Worm (Caenorhabditis elegans) whole organism, L4 larva: ENCODE measurements around the gene lipl-4.

Experiments
- ces-1 ChIP-seq: fragments of 150-350 bp; sonication (generic microtip); optimal IDR thresholded peaks from 4 replicates; lab custom pipeline; 2014; ENCODE audit warnings: missing biosample characterization, missing genetic modification reagents, missing genetic modification characterization
- duxl-1 ChIP-seq: sonication (generic microtip); optimal IDR thresholded peaks from 2 replicates; lab custom pipeline; 2016; ENCODE audit warnings: mild to moderate bottlenecking, missing genetic modification characterization, moderate library complexity, missing compliant biosample characterization; ENCODE audit not compliant: poor library complexity
- unc-62 ChIP-seq, 3 experiments: fragments of 150-350 bp in 1 of 3; sonication (generic microtip); optimal IDR thresholded peaks in 2 of 3; peaks in 1 of 3; 1 replicate in 1 of 3; 2 replicates in 2 of 3; lab custom pipeline; 2014 to 2017; ENCODE audit warnings: missing biosample characterization in 3 of 3, missing genetic modification characterization in 3 of 3, missing genetic modification reagents in 3 of 3, missing genotype in 1 of 3

DNA sequence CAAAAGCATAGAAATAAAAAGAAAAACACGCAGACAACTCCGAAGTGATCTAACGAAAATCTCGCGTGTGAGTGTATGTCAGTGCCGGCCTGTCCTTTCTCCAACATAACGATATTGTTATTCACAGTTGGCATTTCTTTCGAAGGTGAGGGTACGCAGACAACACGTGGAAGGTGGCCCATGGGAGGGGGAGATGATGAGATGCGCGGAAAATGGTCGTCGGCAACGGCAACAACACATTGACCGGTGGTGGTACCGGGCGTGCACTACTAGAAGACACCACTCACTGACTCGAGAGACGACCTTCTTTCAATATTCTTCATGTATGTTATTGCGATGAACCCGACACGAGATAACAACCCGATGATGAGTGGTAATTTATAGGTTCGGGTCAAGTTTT is 5.0 kb upstream of the lipl-4 start:
- no peak for TF ChIP-seq duxl-1 (tag; lab: Kevin White, UChicago)
- TF ChIP-seq unc-62 (GFP tag; optimal IDR thresholded peaks at IDR 0.05 in 1 of 2; lab: Kevin White, UChicago), result peak in 1 of 2 experiments; percentile 78
- TF ChIP-seq unc-62 (tag; optimal IDR thresholded peaks at IDR 0.05; lab: Kevin White, UChicago), result no peak
- no peak for TF ChIP-seq ces-1 (GFP tag; lab: Kevin White, UChicago)
